Worm (Caenorhabditis elegans) whole organism, midembryonic: ENCODE results near the gene nhr-286.

Source experiments
- T22C8.4 ChIP-seq: fragments of 200-800 bp; sonication (Bioruptor generic); IDR thresholded peaks from 2 replicates; pipeline ENCODE4 v1.3.6; 2022; ENCODE audit warnings: missing genetic modification characterization, missing compliant biosample characterization
- cog-1 ChIP-seq: sonication (generic microtip); optimal IDR thresholded peaks from 2 replicates; lab custom pipeline; 2016; ENCODE audit warnings: missing genetic modification characterization, missing compliant biosample characterization
- flt-1 ChIP-seq: fragments of 200-800 bp; sonication (Bioruptor generic); IDR thresholded peaks from 2 replicates; pipeline ENCODE4 v1.3.6; 2022; ENCODE audit warnings: missing genetic modification characterization, missing compliant biosample characterization
- klf-2 ChIP-seq: fragments of 200-800 bp; sonication (Bioruptor generic); conservative IDR thresholded peaks from 2 replicates; pipeline ENCODE4 v1.3.6; 2022; ENCODE audit warnings: missing genetic modification reagents, missing genetic modification characterization, missing compliant biosample characterization
- med-1 ChIP-seq: sonication (generic microtip); optimal IDR thresholded peaks from 2 replicates; lab custom pipeline; 2017; ENCODE audit warnings: missing genetic modification characterization, mild to moderate bottlenecking, missing compliant biosample characterization, antibody characterized with exemption, missing genetic modification reagents; ENCODE audit not compliant: insufficient read depth
- ref-1 ChIP-seq: fragments of 200-800 bp; sonication (Bioruptor generic); conservative IDR thresholded peaks from 2 replicates; pipeline ENCODE4 v1.3.6; 2022; ENCODE audit warnings: missing genetic modification reagents, missing genetic modification characterization, missing compliant biosample characterization
- tab-1 ChIP-seq: fragments of 200-800 bp; sonication (Bioruptor generic); IDR thresholded peaks from 2 replicates; pipeline ENCODE4 v1.3.6; 2022; ENCODE audit warnings: missing genetic modification characterization, missing compliant biosample characterization
- ztf-23 ChIP-seq: fragments of 200-800 bp; sonication (Bioruptor generic); IDR thresholded peaks from 2 replicates; pipeline ENCODE4 v1.3.6; 2022; ENCODE audit warnings: missing genetic modification reagents, missing genetic modification characterization, missing compliant biosample characterization
- ztf-29 ChIP-seq: fragments of 200-800 bp; sonication (Bioruptor generic); IDR thresholded peaks from 2 replicates; pipeline ENCODE4 v1.3.6; 2022; ENCODE audit warnings: missing genetic modification reagents, missing genetic modification characterization, missing compliant biosample characterization

nhr-286 gene

DNA sequence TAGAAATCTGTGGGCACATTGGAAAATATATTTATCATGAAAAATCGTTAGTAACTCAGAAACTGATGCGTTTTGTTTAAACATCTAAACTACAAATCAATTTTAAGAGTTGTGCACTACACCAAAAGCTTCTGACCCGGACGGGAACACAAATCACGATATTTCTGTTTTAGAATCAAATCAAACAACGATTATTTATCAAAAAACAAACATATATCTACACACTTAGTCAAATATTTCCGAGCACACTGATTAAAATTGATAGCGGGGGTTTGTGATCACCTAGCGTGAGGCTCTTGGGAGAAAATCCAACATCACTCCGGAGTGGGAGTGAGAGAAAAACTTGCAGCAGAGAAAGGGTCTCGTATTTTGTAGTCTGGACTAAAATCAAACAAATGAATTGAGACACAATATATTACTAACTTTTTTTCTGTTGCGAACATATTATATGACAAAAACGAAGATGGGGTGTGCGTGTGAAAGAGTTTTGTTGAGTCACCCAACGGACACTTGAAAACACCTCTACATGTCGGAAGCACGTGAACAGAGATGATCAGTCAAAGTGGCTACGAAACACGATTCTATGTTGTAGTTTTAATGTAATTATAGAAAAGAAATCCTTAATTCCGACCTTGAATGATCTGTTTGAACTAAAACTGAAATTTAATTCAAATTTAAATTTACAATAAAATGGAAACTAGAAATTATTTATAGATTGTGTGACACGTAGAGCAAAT, 4.0 kb upstream of the nhr-286 start:
- TF ChIP-seq cog-1 (tag; lab: Kevin White, UChicago) (no peak), tab-1 (GFP tag; lab: Robert Waterston, UW) (no peak), ztf-23 (no peak), flt-1 (GFP tag; lab: Robert Waterston, UW) (no peak), ref-1 (GFP tag; lab: Robert Waterston, UW) (no peak), klf-2 (GFP tag; lab: Robert Waterston, UW) (no peak), ztf-29 (GFP tag; lab: Robert Waterston, UW) (no peak), T22C8.4 (GFP tag; lab: Robert Waterston, UW) (no peak), med-1 (GFP tag; lab: Kevin White, UChicago) (no peak)

DNA sequence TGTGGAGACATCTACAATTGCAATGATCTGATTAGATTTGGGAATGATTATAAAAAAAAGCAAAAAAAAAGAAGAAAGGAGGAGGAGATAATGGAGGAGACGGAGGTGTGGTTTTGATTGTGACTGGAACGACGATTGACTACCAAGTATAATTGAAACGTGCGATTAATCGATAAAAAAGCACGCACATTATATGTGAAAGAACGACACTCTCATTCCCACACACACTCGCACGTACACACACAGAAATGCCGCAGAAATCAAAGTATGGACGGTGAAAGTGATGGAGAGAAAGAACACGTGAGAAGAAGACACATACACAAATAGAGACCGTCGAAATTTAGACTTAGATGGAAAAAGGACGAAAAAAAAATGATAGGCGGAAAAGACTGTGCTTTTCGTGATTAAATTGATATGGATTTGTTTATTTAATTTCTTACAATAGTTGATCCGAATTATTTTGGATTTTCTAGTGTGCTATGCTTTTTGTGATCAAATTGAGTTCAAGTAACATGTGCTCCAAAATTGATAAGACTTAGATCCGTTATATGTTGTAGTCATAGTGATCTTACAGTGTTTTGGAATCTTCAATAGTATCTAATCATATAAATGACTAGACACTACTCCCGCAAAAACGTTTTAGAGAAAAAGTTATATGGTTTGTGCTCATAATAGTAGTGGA, 2.5 kb upstream of the nhr-286 start, which contains the start of gene nhr-135:
nhr-135 (minus strand) TSS at position 51 of the 682 bp plus-strand sequence.
- TF ChIP-seq T22C8.4 (GFP tag; lab: Robert Waterston, UW) (peak; percentile 38; the same call in 1 of the 2 replicates), ztf-23 (no peak)

DNA sequence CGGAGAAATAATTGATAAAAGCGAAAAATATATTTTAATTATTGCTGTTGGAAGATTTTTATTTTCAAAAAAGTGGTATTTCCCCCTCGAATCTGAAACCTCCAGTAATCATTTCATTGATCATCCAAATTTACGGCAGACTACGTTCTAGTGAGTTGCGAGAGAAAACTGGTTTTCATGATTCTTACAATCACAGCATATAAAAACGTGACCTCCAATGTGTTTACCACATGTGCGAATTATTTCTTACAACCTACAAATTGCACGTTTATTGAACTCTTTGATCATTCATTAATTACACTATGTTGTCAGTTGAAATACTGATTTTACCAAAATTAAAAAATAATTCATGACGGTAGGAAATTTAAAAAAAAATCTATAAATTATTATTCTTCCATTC, 2.2 kb downstream of the nhr-286 start:
- TF ChIP-seq cog-1 (tag; lab: Kevin White, UChicago) (no peak), med-1 (GFP tag; lab: Kevin White, UChicago) (no peak), ref-1 (GFP tag; lab: Robert Waterston, UW) (no peak), klf-2 (GFP tag; lab: Robert Waterston, UW) (no peak)

DNA sequence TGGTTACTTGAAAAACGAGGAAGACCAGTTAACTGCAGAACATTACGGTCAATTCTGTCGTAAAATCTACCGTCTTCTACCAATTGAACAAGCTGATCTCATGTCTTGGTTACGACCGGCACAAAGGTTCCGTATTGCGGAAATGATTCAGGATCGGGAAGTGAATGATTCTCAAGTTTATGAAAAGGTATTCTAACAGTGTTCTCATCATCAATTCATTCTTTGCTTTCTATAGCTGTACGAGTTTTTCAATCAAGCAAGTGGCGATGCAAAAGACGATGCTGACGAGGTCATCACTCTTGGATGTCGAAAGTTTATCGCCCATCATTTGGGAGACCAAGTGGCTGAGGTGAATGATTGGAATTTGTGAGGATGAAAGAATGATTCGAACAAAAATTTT, 4.1 kb downstream of the nhr-286 start:
- TF ChIP-seq tab-1 (GFP tag; lab: Robert Waterston, UW) (no peak), med-1 (GFP tag; lab: Kevin White, UChicago) (no peak)

DNA sequence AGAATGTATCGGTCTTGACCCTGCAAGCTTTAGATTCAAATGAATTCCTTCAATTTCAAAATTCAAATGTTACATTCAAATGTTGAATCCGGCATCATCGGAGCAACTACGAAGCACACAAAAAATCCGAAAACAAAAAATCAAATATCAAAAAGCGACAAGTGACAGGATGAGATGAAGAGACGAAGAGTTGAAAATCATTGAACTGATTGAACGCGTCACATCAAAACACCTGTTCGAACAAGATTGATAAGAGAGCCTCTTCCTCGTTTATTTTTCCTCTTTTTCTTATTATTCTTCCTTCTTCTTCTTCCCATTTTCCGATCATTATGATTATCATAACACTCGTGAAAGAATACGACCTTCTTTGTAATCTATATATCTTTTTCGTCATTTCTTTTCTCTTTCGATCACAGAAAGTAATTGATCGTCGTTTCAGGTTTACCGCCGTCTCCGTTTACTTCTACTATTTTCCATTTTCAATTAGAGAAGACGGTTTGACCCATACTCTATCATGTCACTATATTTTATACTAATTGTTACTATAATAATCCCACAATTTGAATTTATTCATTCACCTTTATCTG, 5.8 kb downstream of the nhr-286 start, which contains the start of gene VC5.2:
VC5.2 (plus strand) TSS at position 439 of the 587 bp plus-strand sequence.
- TF ChIP-seq T22C8.4 (GFP tag; lab: Robert Waterston, UW) (no peak), tab-1 (GFP tag; lab: Robert Waterston, UW) (no peak), cog-1 (tag; lab: Kevin White, UChicago) (no peak), ztf-23 (no peak), ztf-29 (GFP tag; lab: Robert Waterston, UW) (no peak)

DNA sequence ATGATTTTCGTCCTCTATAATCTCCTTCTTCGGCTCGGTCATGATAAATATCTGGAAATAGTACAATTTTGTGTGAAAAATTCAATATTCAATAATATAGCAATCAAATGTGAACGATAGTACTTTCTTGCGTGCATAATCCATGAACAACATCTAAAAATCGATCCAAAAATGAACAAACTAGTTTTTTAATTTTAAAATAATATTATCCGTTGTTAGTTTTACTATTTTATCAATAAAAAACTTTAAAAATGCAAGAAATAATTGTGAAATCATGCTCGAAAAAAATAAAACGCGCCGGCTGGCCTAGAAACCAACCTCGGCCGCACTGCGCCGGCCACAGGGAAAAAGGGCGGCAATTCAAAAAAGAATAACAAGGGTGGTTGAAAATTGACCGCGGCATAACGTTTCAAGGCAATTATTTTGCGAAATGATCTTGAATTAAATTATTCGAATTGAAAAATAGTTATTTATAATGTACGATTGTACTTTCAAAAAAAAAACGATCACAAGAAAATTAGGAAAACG, 6.7 kb downstream of the nhr-286 start, which contains the start of gene mys-1:
mys-1 (minus strand) TSS at position 51 of the 528 bp plus-strand sequence.
- no peak for TF ChIP-seq ztf-29 (GFP tag; lab: Robert Waterston, UW)
- TF ChIP-seq ztf-23, result peak; percentile 70

DNA sequence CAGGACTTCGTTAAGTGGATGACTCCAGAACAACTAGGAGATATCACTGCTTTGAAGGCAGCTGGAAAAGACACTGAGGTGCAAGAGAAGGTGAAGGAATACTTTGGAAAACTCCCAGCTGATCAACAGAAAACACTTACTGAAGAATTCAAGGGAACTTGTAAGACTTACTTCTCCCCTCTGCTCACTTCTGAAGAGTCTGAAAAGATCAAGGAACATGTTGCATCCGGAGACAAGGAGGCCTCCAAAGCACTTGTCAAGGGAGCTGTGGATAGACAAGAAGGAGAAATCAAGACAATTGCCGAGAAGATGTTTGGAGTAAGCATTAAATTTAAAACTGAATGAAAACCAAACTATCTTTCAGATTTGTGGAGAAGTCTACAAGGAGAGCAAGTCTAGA, 12.0 kb downstream of the nhr-286 start:
- TF ChIP-seq ztf-29 (GFP tag; lab: Robert Waterston, UW) (no peak), klf-2 (GFP tag; lab: Robert Waterston, UW) (no peak), ztf-23 (no peak), cog-1 (tag; lab: Kevin White, UChicago) (no peak), T22C8.4 (GFP tag; lab: Robert Waterston, UW) (no peak), ref-1 (GFP tag; lab: Robert Waterston, UW) (no peak), med-1 (GFP tag; lab: Kevin White, UChicago) (no peak), tab-1 (GFP tag; lab: Robert Waterston, UW) (no peak), flt-1 (GFP tag; lab: Robert Waterston, UW) (no peak)

DNA sequence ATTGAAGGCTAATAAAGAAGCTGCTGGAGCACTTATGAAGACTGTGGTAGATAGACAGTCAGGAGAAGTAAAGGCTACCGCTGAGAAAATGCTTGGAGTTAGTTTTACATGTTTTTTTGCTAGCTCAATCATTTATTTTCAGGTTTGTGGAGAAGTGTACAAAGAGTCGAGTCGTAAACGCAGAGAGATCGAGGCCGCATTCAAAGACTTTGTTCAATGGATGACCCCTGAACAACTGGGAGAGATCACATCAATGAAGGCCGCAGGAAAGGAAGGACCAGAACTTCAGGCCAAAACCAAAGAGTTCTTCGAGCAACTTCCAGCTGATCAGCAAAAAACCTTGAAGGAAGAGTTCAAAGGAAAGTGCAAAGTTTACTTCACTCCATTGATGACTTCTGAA, 12.6 kb downstream of the nhr-286 start:
- TF ChIP-seq cog-1 (tag; lab: Kevin White, UChicago) (no peak), T22C8.4 (GFP tag; lab: Robert Waterston, UW) (no peak), ztf-29 (GFP tag; lab: Robert Waterston, UW) (no peak), flt-1 (GFP tag; lab: Robert Waterston, UW) (no peak), tab-1 (GFP tag; lab: Robert Waterston, UW) (no peak), klf-2 (GFP tag; lab: Robert Waterston, UW) (no peak), ztf-23 (no peak), ref-1 (GFP tag; lab: Robert Waterston, UW) (no peak), med-1 (GFP tag; lab: Kevin White, UChicago) (no peak)

DNA sequence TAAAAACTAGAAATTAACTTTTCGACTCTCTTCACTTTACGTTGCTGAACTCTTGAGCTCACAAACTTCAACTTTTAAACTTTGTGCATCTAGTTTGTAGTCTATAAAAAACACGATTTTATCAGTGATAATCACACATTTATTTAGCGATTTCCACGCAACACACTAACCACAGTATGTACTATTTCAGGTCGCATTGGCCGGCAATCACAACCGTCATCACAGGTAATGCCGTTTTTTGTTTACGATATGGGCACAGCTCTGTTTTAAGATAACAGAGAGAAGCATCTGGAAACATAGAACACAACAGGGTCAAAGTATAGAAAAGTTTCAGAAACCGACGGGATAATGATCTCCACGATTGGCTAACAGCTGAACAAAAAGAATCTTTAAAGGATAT, 15.2 kb downstream of the nhr-286 start:
- no peak for TF ChIP-seq ref-1 (GFP tag; lab: Robert Waterston, UW)
- TF ChIP-seq flt-1 (GFP tag; lab: Robert Waterston, UW), result no peak
- TF ChIP-seq T22C8.4 (GFP tag; lab: Robert Waterston, UW), result no peak
- no peak for TF ChIP-seq med-1 (GFP tag; lab: Kevin White, UChicago)
- no peak for TF ChIP-seq ztf-29 (GFP tag; lab: Robert Waterston, UW)
- no peak for TF ChIP-seq ztf-23
- TF ChIP-seq tab-1 (GFP tag; lab: Robert Waterston, UW), result no peak
- TF ChIP-seq cog-1 (tag; lab: Kevin White, UChicago), result no peak
- no peak for TF ChIP-seq klf-2 (GFP tag; lab: Robert Waterston, UW)
